Fruit fly (Drosophila melanogaster) whole organism: Measurements from ENCODE around the gene CG1662.

ENCODE experiments used
- CG8478 ChIP-seq: fragments of >200 bp; optimal IDR thresholded peaks from 2 replicates; lab custom pipeline; 2018; ENCODE audit warnings: inconsistent platforms
- EcR ChIP-seq, 2 experiments: fragments of >200 bp; optimal IDR thresholded peaks; 2 replicates each; lab custom pipeline; 2017; ENCODE audit warnings: missing biosample characterization in 2 of 2, missing genetic modification characterization in 2 of 2, missing genetic modification reagents in 2 of 2
- usp ChIP-seq: fragments of >200 bp; optimal IDR thresholded peaks from 2 replicates; lab custom pipeline; 2017; ENCODE audit warnings: missing biosample characterization, missing genetic modification characterization, mixed read lengths

DNA sequence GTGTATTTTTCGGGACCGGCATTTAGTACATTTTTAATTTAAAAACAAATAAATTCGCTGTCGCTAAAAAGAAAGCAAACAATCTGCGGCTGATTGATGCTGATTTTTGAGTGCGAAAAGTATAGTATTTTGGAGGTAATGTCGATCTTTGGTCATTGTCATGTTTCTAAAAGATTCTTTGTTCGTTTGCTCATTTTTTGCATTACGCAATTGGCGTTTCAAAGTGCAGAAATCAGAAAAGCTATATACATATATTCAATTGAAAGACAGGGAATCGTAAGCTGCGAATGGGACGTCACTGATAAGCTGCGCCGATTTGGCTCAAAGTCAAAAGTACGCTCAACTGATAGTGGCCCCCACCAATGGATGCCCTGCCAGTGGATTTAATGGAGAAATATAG lies 14.9 kb upstream of the CG1662 start:
- TF ChIP-seq usp (GFP tag; lab: Kevin White, UChicago), result no peak
- no peak for TF ChIP-seq EcR (GFP tag; optimal IDR thresholded peaks at IDR 0.05; lab: Kevin White, UChicago)
- TF ChIP-seq CG8478, result no peak
